Worm (Caenorhabditis elegans): Measurements from ENCODE around the gene C50B6.7.

Gene C50B6.7

ce11 chrV:13358823-13359592 lies 34.2 kb upstream of the C50B6.7 start, which contains the start of gene F32H5.3:
TSS of gene F32H5.3 (plus strand) at chrV:13359335.
- TF ChIP-seq drap-1 (GFP tag; optimal IDR thresholded peaks at IDR 0.05) (no peak), snpc-4 (tag; optimal IDR thresholded peaks at IDR 0.05) (no peak), tbx-8 (GFP tag; optimal IDR thresholded peaks at IDR 0.05) (no peak), nhr-28 (tag; optimal IDR thresholded peaks at IDR 0.05) (no peak), ceh-39 (tag; optimal IDR thresholded peaks at IDR 0.05) (no peak), mls-2 (tag; optimal IDR thresholded peaks at IDR 0.05) (no peak), ceh-43 (GFP tag; optimal IDR thresholded peaks at IDR 0.05) (no peak), ces-1 (GFP tag; optimal IDR thresholded peaks at IDR 0.05) (no peak), flh-1 (GFP tag; optimal IDR thresholded peaks at IDR 0.05) (no peak), unc-39 (tag; optimal IDR thresholded peaks at IDR 0.05) (no peak), mep-1 (tag; optimal IDR thresholded peaks at IDR 0.05) (no peak), zip-8 (tag; optimal IDR thresholded peaks at IDR 0.05) (no peak), ham-2 (GFP tag; optimal IDR thresholded peaks at IDR 0.05) (no peak)

ce11 chrV:13357652-13358281 lies 33.0 kb upstream of the C50B6.7 start, which contains the start of gene F32H5.1:
TSS of gene F32H5.1 (minus strand) at chrV:13358037.
- TF ChIP-seq tbx-8 (GFP tag; optimal IDR thresholded peaks at IDR 0.05) (no peak), lin-32 (GFP tag; optimal IDR thresholded peaks at IDR 0.05) (no peak), ceh-83 (GFP tag; optimal IDR thresholded peaks at IDR 0.05) (no peak), ceh-39 (tag; optimal IDR thresholded peaks at IDR 0.05) (no peak), bed-3 (GFP tag; optimal IDR thresholded peaks at IDR 0.05) (no peak), hlh-1 (tag; optimal IDR thresholded peaks at IDR 0.05) (no peak), blmp-1 (tag; optimal IDR thresholded peaks at IDR 0.05) (no peak), sptf-1 (tag; optimal IDR thresholded peaks at IDR 0.05) (no peak), lsy-2 (tag; optimal IDR thresholded peaks at IDR 0.05) (no peak), nhr-12 (tag; optimal IDR thresholded peaks at IDR 0.05) (no peak), ces-1 (GFP tag; optimal IDR thresholded peaks at IDR 0.05) (no peak), unc-39 (tag; optimal IDR thresholded peaks at IDR 0.05) (no peak), unc-62 (GFP tag; optimal IDR thresholded peaks at IDR 0.05) (no peak)

ce11 chrV:13356210-13356609 lies 31.4 kb upstream of the C50B6.7 start:
- no peak for TF ChIP-seq tbx-8 (GFP tag; optimal IDR thresholded peaks at IDR 0.05)
- TF ChIP-seq ham-2 (GFP tag; optimal IDR thresholded peaks at IDR 0.05) = no peak
- TF ChIP-seq nhr-28 (tag; optimal IDR thresholded peaks at IDR 0.05) = no peak

- TF ChIP-seq nhr-28 (tag; optimal IDR thresholded peaks at IDR 0.05) (no peak), unc-39 (tag; optimal IDR thresholded peaks at IDR 0.05) (no peak), mls-2 (tag; optimal IDR thresholded peaks at IDR 0.05) (no peak), blmp-1 (tag; optimal IDR thresholded peaks at IDR 0.05) (no peak), ceh-39 (tag; optimal IDR thresholded peaks at IDR 0.05) (no peak)
Measured at ce11 chrV:13352415-13352814, 27.6 kb upstream of the C50B6.7 start.

- no peak for TF ChIP-seq nhr-28 (tag; optimal IDR thresholded peaks at IDR 0.05)
- TF ChIP-seq elt-3 (tag; optimal IDR thresholded peaks at IDR 0.05) = no peak
- TF ChIP-seq unc-62 (GFP tag; optimal IDR thresholded peaks at IDR 0.05) = peak; percentile 9
- TF ChIP-seq unc-39 (tag; optimal IDR thresholded peaks at IDR 0.05) = no peak
Measured at ce11 chrV:13351773-13352172, 27.0 kb upstream of the C50B6.7 start.

- TF ChIP-seq nhr-28 (tag; optimal IDR thresholded peaks at IDR 0.05) (no peak), nhr-237 (tag; optimal IDR thresholded peaks at IDR 0.05) (no peak), elt-3 (tag; optimal IDR thresholded peaks at IDR 0.05) (no peak), unc-62 (GFP tag; optimal IDR thresholded peaks at IDR 0.05) (no peak), blmp-1 (tag; optimal IDR thresholded peaks at IDR 0.05) (no peak), nhr-12 (tag; optimal IDR thresholded peaks at IDR 0.05) (no peak), mep-1 (tag; optimal IDR thresholded peaks at IDR 0.05) (no peak), ceh-83 (GFP tag; optimal IDR thresholded peaks at IDR 0.05) (no peak), mls-2 (tag; optimal IDR thresholded peaks at IDR 0.05) (no peak), bed-3 (GFP tag; optimal IDR thresholded peaks at IDR 0.05) (no peak), lsy-2 (tag; optimal IDR thresholded peaks at IDR 0.05) (no peak)
Measured at ce11 chrV:13350302-13350701, 25.5 kb upstream of the C50B6.7 start.

- TF ChIP-seq lin-32 (GFP tag; optimal IDR thresholded peaks at IDR 0.05) = no peak
- TF ChIP-seq M03D4.4 (tag; optimal IDR thresholded peaks at IDR 0.05) = no peak
- TF ChIP-seq mab-5 (tag; optimal IDR thresholded peaks at IDR 0.05) = peak; percentile 71
- no peak for TF ChIP-seq zip-8 (tag; optimal IDR thresholded peaks at IDR 0.05)
- no peak for TF ChIP-seq mls-2 (tag; optimal IDR thresholded peaks at IDR 0.05)
- TF ChIP-seq lin-13 (tag; optimal IDR thresholded peaks at IDR 0.05) = no peak
- TF ChIP-seq sptf-1 (tag; optimal IDR thresholded peaks at IDR 0.05) = no peak
- TF ChIP-seq bed-3 (GFP tag; optimal IDR thresholded peaks at IDR 0.05) = no peak
- TF ChIP-seq ceh-39 (tag; optimal IDR thresholded peaks at IDR 0.05) = no peak
- no peak for TF ChIP-seq nhr-2 (tag; optimal IDR thresholded peaks at IDR 0.05)
- peak; percentile 82 for TF ChIP-seq unc-62 (GFP tag; optimal IDR thresholded peaks at IDR 0.05)
- TF ChIP-seq ceh-83 (GFP tag; optimal IDR thresholded peaks at IDR 0.05) = no peak
- no peak for TF ChIP-seq mep-1 (tag; optimal IDR thresholded peaks at IDR 0.05)
- TF ChIP-seq unc-39 (tag; optimal IDR thresholded peaks at IDR 0.05) = no peak
- no peak for TF ChIP-seq blmp-1 (tag; optimal IDR thresholded peaks at IDR 0.05)
- TF ChIP-seq unc-120 (tag; optimal IDR thresholded peaks at IDR 0.05; ENCODE audit: poor library complexity, severe bottlenecking) = no peak
Measured at ce11 chrV:13345867-13346328, 21.1 kb upstream of the C50B6.7 start, which contains the start of gene twk-43. TSS of gene twk-43 (plus strand) at chrV:13346278.

Data from whole organism, mixed stage, embryonic.